Worm (Caenorhabditis elegans): ENCODE results near the gene cls-3.

ce11 chrIII:9177874-9178273, 13.0 kb downstream of the cls-3 start:
- TF ChIP-seq aptf-3 (GFP tag; IDR thresholded peaks at IDR 0.05) = no peak
- TF ChIP-seq dpl-1 (GFP tag; optimal IDR thresholded peaks at IDR 0.05) = no peak
- no peak for TF ChIP-seq ama-1 (optimal IDR thresholded peaks at IDR 0.05)
- TF ChIP-seq ama-1 (GFP tag; optimal IDR thresholded peaks at IDR 0.05) = no peak
- TF ChIP-seq let-607 (tag; optimal IDR thresholded peaks at IDR 0.05) = no peak
- TF ChIP-seq ets-4 (GFP tag; optimal IDR thresholded peaks at IDR 0.05) = no peak
- TF ChIP-seq nhr-27 (tag; optimal IDR thresholded peaks at IDR 0.05) = no peak
- TF ChIP-seq snpc-3.4 (tag; optimal IDR thresholded peaks at IDR 0.05) = no peak
- no peak for TF ChIP-seq him-1 (tag; optimal IDR thresholded peaks at IDR 0.05)
